Fruit fly (Drosophila melanogaster) whole organism: ENCODE results near the gene CG43082.

Source experiments
- CG8478 ChIP-seq: fragments of >200 bp; optimal IDR thresholded peaks from 2 replicates; lab custom pipeline; 2018; ENCODE audit warnings: inconsistent platforms
- Dll ChIP-seq: fragments of >200 bp; optimal IDR thresholded peaks from 2 replicates; lab custom pipeline; 2017
- EcR ChIP-seq, 2 experiments: fragments of >200 bp; optimal IDR thresholded peaks; 2 replicates each; lab custom pipeline; 2017; ENCODE audit warnings: missing biosample characterization in 2 of 2, missing genetic modification characterization in 2 of 2, missing genetic modification reagents in 2 of 2
- psq ChIP-seq: fragments of >200 bp; optimal IDR thresholded peaks from 2 replicates; lab custom pipeline; 2017
- usp ChIP-seq: fragments of >200 bp; optimal IDR thresholded peaks from 2 replicates; lab custom pipeline; 2017; ENCODE audit warnings: missing biosample characterization, missing genetic modification characterization, mixed read lengths

dm6 chr3L:15677662-15678061 is 16.0 kb downstream of the CG43082 start:
- TF ChIP-seq CG8478 (lab: Kevin White, UChicago) (no peak), EcR (GFP tag; optimal IDR thresholded peaks at IDR 0.05; lab: Kevin White, UChicago) (no peak), usp (GFP tag; lab: Kevin White, UChicago) (no peak), psq (lab: Kevin White, UChicago) (no peak), Dll (lab: Kevin White, UChicago) (no peak)
